Fruit fly (Drosophila melanogaster) S2 (cell line): ENCODE results near the gene Usp12-46.

Source experiments
- CG8478 ChIP-seq: fragments of >200 bp; optimal IDR thresholded peaks from 2 replicates; lab custom pipeline; 2018
- CTCF ChIP-seq, 2 experiments: fragments of >200 bp; optimal IDR thresholded peaks; 2 replicates each; lab custom pipeline; 2018

The Usp12-46 gene

DNA sequence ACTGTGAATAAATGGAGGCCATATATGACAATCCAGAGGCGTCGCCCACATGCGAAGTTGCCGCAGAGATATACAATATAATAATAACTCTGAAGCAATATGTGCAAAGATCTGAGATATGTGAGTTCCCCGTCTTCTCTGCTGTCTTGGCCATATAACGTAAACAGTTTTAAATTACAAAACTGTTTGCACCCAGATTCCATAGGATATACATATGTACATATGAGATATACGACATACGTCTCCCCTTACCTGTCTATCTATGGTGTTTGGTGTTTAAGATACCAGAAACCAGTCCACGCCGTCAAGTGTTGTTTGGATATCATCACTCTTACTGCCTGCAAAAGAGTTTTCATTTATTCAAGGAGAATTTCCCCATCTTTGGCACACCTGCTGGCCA is 5.6 kb downstream of the Usp12-46 start:
- no peak for TF ChIP-seq CG8478 (lab: Kevin White, UChicago)
- no peak for TF ChIP-seq CTCF (optimal IDR thresholded peaks at IDR 0.05; lab: Kevin White, UChicago)

dm6 chr3R:22757117-22757516 is 6.4 kb downstream of the Usp12-46 start:
- no peak for TF ChIP-seq CTCF (optimal IDR thresholded peaks at IDR 0.05; lab: Kevin White, UChicago)
- no peak for TF ChIP-seq CG8478 (lab: Kevin White, UChicago)

DNA sequence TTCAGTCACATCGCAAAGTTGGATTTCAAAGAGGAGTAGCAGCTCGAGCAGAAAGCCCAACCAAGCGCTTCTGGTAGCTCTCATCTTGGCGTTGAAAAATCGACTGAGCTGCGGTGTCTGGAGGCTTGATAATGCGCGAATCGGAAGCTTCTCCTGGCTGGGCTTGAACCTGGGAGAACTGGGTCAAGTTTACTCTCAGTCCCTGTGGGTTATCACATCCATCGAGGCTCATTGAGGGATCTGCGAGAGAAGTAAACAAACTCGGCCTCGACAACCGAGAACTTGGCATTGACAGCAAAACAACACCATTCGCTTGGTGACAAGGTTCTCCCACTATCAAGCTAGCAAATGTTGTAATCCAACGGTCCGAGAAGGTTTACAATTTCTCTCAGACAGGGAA is 10.3 kb downstream of the Usp12-46 start, which contains the start of gene Nepl13:
Nepl13 (minus strand) TSS at position 89 of the 400 bp plus-strand sequence.
- TF ChIP-seq CTCF (optimal IDR thresholded peaks at IDR 0.05; lab: Kevin White, UChicago) (no peak), CG8478 (lab: Kevin White, UChicago) (no peak)

dm6 chr3R:22763587-22763986 is 12.9 kb downstream of the Usp12-46 start, which contains the start of gene Nepl14:
Nepl14 (minus strand) TSS chr3R:22763711.
- TF ChIP-seq CTCF (optimal IDR thresholded peaks at IDR 0.05; lab: Kevin White, UChicago) (no peak), CG8478 (lab: Kevin White, UChicago) (no peak)

dm6 chr3R:22766072-22766471 is 15.4 kb downstream of the Usp12-46 start, which contains the start of gene Nepl15:
Nepl15 (minus strand) TSS chr3R:22766172.
- TF ChIP-seq CTCF (optimal IDR thresholded peaks at IDR 0.05; lab: Kevin White, UChicago) (no peak), CG8478 (lab: Kevin White, UChicago) (no peak)

- no peak for TF ChIP-seq CTCF (optimal IDR thresholded peaks at IDR 0.05; lab: Kevin White, UChicago)
- TF ChIP-seq CG8478 (lab: Kevin White, UChicago), result no peak
Observed at dm6 chr3R:22767599-22767998, 16.9 kb downstream of the Usp12-46 start, which contains the start of gene CG13841. CG13841 (minus strand) TSS chr3R:22767699.

DNA sequence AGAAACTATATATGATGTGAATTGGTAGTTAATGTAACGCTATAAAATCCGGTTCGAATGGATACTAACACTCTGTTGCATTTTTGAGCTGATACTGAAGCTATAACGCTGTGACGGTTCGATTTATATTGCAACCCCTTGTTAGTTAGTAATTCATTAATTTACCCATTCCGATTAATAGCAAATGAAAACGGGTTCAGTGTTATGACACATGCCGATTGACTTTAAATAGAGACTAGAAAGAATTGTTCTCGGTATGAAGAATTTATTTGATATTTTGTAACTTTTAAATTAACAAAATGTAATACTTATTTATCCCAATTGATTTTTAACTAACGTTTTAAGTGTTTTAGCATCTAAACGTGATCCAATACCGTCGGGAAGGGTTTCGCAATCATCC is 17.9 kb downstream of the Usp12-46 start, which contains the start of gene CG43091:
CG43091 (minus strand) TSS at position 101 of the 400 bp plus-strand sequence.
- TF ChIP-seq CG8478 (lab: Kevin White, UChicago) (no peak), CTCF (optimal IDR thresholded peaks at IDR 0.05; lab: Kevin White, UChicago) (no peak)

- TF ChIP-seq CG8478 (lab: Kevin White, UChicago) (no peak), CTCF (optimal IDR thresholded peaks at IDR 0.05; lab: Kevin White, UChicago) (no peak)
Observed at dm6 chr3R:22769567-22769966, 18.9 kb downstream of the Usp12-46 start, which contains the start of gene CG43092. CG43092 (minus strand) TSS chr3R:22769667.

DNA sequence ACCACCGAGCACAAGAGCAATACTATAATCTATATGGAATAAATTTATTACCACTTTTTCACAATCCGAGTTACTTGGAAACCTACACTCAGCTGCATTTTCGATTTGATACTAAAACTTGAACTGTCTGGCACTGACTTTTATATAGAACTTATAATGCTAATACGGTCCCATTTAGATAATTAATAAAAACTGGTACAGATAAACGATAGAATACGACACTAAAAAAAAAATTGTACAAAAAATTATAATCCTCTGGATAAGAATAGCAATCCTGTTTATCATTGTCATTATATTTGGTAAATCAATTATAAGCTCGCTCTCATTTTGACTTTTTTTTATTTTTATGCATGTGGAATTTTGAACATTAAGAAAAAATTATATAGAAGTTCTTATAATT is 19.5 kb downstream of the Usp12-46 start, which contains the start of gene CG43093:
CG43093 (minus strand) TSS at position 101 of the 400 bp plus-strand sequence.
- TF ChIP-seq CTCF (optimal IDR thresholded peaks at IDR 0.05; lab: Kevin White, UChicago) (no peak), CG8478 (lab: Kevin White, UChicago) (no peak)

dm6 chr3R:22770887-22771286 is 20.2 kb downstream of the Usp12-46 start, which contains the start of gene CG43094:
CG43094 (minus strand) TSS chr3R:22770987.
- TF ChIP-seq CTCF (optimal IDR thresholded peaks at IDR 0.05; lab: Kevin White, UChicago) (no peak), CG8478 (lab: Kevin White, UChicago) (no peak)

- TF ChIP-seq CG8478 (lab: Kevin White, UChicago) (no peak), CTCF (optimal IDR thresholded peaks at IDR 0.05; lab: Kevin White, UChicago) (no peak)
Observed at dm6 chr3R:22771670-22772069, 21.0 kb downstream of the Usp12-46 start, which contains the start of gene CG43095. CG43095 (minus strand) TSS chr3R:22771770.

DNA sequence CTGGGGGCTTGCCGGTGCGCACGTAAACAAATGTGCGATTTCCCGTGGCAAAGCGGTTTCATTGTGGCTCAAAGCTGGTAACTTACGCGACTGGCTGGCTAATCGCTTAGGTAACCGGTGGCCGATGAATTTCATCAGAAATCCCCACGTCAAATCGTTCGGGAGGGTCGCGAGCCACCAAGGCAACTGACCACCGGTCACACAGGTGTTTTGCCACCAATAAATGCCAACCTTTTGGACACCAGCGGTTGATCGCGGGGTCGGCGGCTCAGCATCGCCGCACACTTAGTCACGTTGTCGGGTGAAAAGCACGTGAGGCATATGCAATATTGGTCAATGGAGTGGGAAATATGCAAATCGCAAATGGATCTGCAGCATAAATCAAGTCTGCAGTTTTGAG is 25.8 kb downstream of the Usp12-46 start:
- TF ChIP-seq CTCF (optimal IDR thresholded peaks at IDR 0.05; lab: Kevin White, UChicago) (no peak), CG8478 (lab: Kevin White, UChicago) (no peak)

dm6 chr3R:22780135-22780534 is 29.4 kb downstream of the Usp12-46 start:
- TF ChIP-seq CTCF (optimal IDR thresholded peaks at IDR 0.05; lab: Kevin White, UChicago) (no peak), CG8478 (lab: Kevin White, UChicago) (no peak)

DNA sequence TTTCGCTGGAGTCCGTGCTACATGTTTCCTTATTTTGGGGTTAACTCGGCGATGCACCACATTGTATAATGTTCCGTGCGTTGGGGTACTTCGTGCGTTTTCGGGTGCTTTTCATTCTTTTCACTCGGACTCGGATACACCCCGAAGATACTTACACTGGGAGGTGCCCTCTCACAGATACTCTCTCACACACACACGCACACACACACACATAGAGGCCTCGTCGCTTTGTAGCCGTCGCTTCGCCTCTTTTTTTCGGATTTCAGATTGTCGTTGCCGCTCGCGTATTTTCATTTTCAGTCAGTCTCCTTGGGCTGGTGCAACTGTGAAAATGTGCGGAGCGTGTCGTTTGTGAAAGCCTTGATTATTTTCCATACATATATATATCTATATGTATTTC is 30.7 kb downstream of the Usp12-46 start:
- no peak for TF ChIP-seq CTCF (optimal IDR thresholded peaks at IDR 0.05; lab: Kevin White, UChicago)
- TF ChIP-seq CG8478 (lab: Kevin White, UChicago), result no peak

- no peak for TF ChIP-seq CTCF (optimal IDR thresholded peaks at IDR 0.05; lab: Kevin White, UChicago)
- no peak for TF ChIP-seq CG8478 (lab: Kevin White, UChicago)
Observed at dm6 chr3R:22784674-22785316, 34.1 kb downstream of the Usp12-46 start.
